Fruit fly (Drosophila melanogaster) whole organism, embryonic: ENCODE results near the gene CG13126.
A peak's percentile ranks its signal among the peaks of the same experiment; 100 is the strongest.

ENCODE experiments used
- ATbp ChIP-seq: fragments of 200-800 bp; sonication (Bioruptor generic); optimal IDR thresholded peaks from 2 replicates; lab custom pipeline; 2017; ENCODE audit warnings: missing biosample characterization, mild to moderate bottlenecking, missing genetic modification characterization, missing genetic modification reagents
- Asciz ChIP-seq: fragments of 200-800 bp; sonication (Bioruptor generic); optimal IDR thresholded peaks from 2 replicates; lab custom pipeline; 2017; ENCODE audit warnings: missing biosample characterization, mild to moderate bottlenecking, missing genetic modification characterization, missing genetic modification reagents
- B-H2 ChIP-seq: fragments of 200-800 bp; sonication (Bioruptor generic); optimal IDR thresholded peaks from 2 replicates; lab custom pipeline; 2018; ENCODE audit warnings: missing biosample characterization, mild to moderate bottlenecking, missing genetic modification characterization
- CG1024 ChIP-seq: fragments of 200-800 bp; sonication (Bioruptor generic); IDR thresholded peaks from 2 replicates; pipeline ENCODE4 v1.3.6; 2022; ENCODE audit warnings: missing biosample characterization, missing genetic modification characterization
- CG10267 ChIP-seq: fragments of 200-800 bp; sonication (Bioruptor generic); optimal IDR thresholded peaks from 2 replicates; lab custom pipeline; 2018; ENCODE audit warnings: missing biosample characterization, mild to moderate bottlenecking, missing genetic modification characterization, moderate library complexity
- CG10979 ChIP-seq: fragments of 200-800 bp; sonication (Bioruptor generic); optimal IDR thresholded peaks from 2 replicates; lab custom pipeline; 2018; ENCODE audit warnings: missing biosample characterization, mild to moderate bottlenecking, missing genetic modification characterization, moderate library complexity
- CG15011 ChIP-seq: fragments of 200-800 bp; sonication (Bioruptor generic); optimal IDR thresholded peaks from 3 replicates; lab custom pipeline; 2018; ENCODE audit warnings: missing biosample characterization, mild to moderate bottlenecking, missing genetic modification characterization
- CG15073 ChIP-seq: fragments of 200-800 bp; sonication (Bioruptor generic); optimal IDR thresholded peaks from 2 replicates; lab custom pipeline; 2016; ENCODE audit warnings: missing biosample characterization, missing genetic modification characterization
- CG15696 ChIP-seq: fragments of 200-800 bp; sonication (Bioruptor generic); optimal IDR thresholded peaks from 2 replicates; lab custom pipeline; 2019; ENCODE audit warnings: missing biosample characterization, mild to moderate bottlenecking, missing genetic modification characterization, moderate library complexity
- CG16863 ChIP-seq: fragments of 200-800 bp; sonication (Bioruptor generic); optimal IDR thresholded peaks from 3 replicates; lab custom pipeline; 2016; ENCODE audit warnings: missing biosample characterization, missing genetic modification characterization
- CG17186 ChIP-seq: fragments of 200-800 bp; sonication (Bioruptor generic); optimal IDR thresholded peaks from 3 replicates; lab custom pipeline; 2017; ENCODE audit warnings: missing biosample characterization, missing genetic modification reagents, missing genetic modification characterization
- CG17328 ChIP-seq: fragments of 200-800 bp; sonication (Bioruptor generic); IDR thresholded peaks from 2 replicates; pipeline ENCODE4 v1.3.6; 2022; ENCODE audit warnings: missing biosample characterization, missing genetic modification characterization
- CG17829 ChIP-seq: fragments of 200-800 bp; optimal IDR thresholded peaks from 2 replicates; lab custom pipeline; 2019; ENCODE audit warnings: missing biosample characterization, mild to moderate bottlenecking, missing genetic modification characterization, moderate library complexity
- CG17912 ChIP-seq: fragments of 200-800 bp; sonication (Bioruptor generic); optimal IDR thresholded peaks from 2 replicates; lab custom pipeline; 2018; ENCODE audit warnings: missing biosample characterization, mild to moderate bottlenecking, missing genetic modification characterization
- CG2199 ChIP-seq: fragments of 200-800 bp; sonication (Bioruptor generic); IDR thresholded peaks from 3 replicates; pipeline ENCODE4 v1.3.6; 2022; ENCODE audit warnings: missing biosample characterization, missing genetic modification characterization
- CG31365 ChIP-seq: fragments of 200-800 bp; sonication (Bioruptor generic); optimal IDR thresholded peaks from 2 replicates; lab custom pipeline; 2018; ENCODE audit warnings: missing biosample characterization, mild to moderate bottlenecking, missing genetic modification characterization
- CG4328 ChIP-seq: fragments of 200-800 bp; sonication (Bioruptor generic); optimal IDR thresholded peaks from 3 replicates; lab custom pipeline; 2017; ENCODE audit warnings: missing biosample characterization, missing genetic modification reagents, missing genetic modification characterization
- CG43689 ChIP-seq: fragments of 200-800 bp; sonication (Bioruptor generic); IDR thresholded peaks from 2 replicates; pipeline ENCODE4 v1.3.6; 2022; ENCODE audit warnings: missing biosample characterization, missing genetic modification characterization
- CG6683 ChIP-seq: fragments of 200-800 bp; sonication (Bioruptor generic); optimal IDR thresholded peaks from 2 replicates; lab custom pipeline; 2017; ENCODE audit warnings: missing biosample characterization, mild to moderate bottlenecking, missing genetic modification characterization, missing genetic modification reagents
- CG6791 ChIP-seq: fragments of 200-800 bp; sonication (Bioruptor generic); IDR thresholded peaks from 3 replicates; pipeline ENCODE4 v1.3.6; 2022; ENCODE audit warnings: missing biosample characterization, missing genetic modification characterization; ENCODE audit not compliant: partially characterized antibody
- CG7839 ChIP-seq: fragments of 200-800 bp; sonication (Bioruptor generic); optimal IDR thresholded peaks from 3 replicates; lab custom pipeline; 2018; ENCODE audit warnings: missing biosample characterization, mild to moderate bottlenecking, missing genetic modification characterization, moderate library complexity
- CG9215 ChIP-seq: fragments of 200-800 bp; sonication (Bioruptor generic); IDR thresholded peaks from 2 replicates; pipeline ENCODE4 v1.3.6; 2022; ENCODE audit warnings: missing biosample characterization, missing genetic modification characterization
- CG9727 ChIP-seq: fragments of 200-800 bp; sonication (Bioruptor generic); optimal IDR thresholded peaks from 3 replicates; lab custom pipeline; 2017; ENCODE audit warnings: missing biosample characterization, mild to moderate bottlenecking, missing genetic modification characterization
- CG9932 ChIP-seq: fragments of 200-800 bp; sonication (Bioruptor generic); IDR thresholded peaks from 2 replicates; pipeline ENCODE4 v1.3.6; 2022; ENCODE audit warnings: missing biosample characterization, missing genetic modification characterization
- Dbx ChIP-seq: fragments of 200-800 bp; sonication (Bioruptor generic); IDR thresholded peaks from 3 replicates; pipeline ENCODE4 v1.3.6; 2022; ENCODE audit warnings: missing biosample characterization, missing genetic modification characterization
- Dll ChIP-seq: fragments of 200-800 bp; sonication (Bioruptor generic); IDR thresholded peaks from 4 replicates; pipeline ENCODE4 v1.3.6; 2022; ENCODE audit warnings: missing biosample characterization, missing genetic modification characterization; ENCODE audit not compliant: partially characterized antibody
- E2f2 ChIP-seq: fragments of 200-800 bp; sonication (Bioruptor generic); IDR thresholded peaks from 2 replicates; pipeline ENCODE4 v1.3.6; 2022; ENCODE audit warnings: missing biosample characterization, missing genetic modification characterization
- HLH3B ChIP-seq: fragments of 200-800 bp; sonication (Bioruptor generic); IDR thresholded peaks from 2 replicates; pipeline ENCODE4 v1.3.6; 2022; ENCODE audit warnings: missing biosample characterization, missing genetic modification characterization
- Hr51 ChIP-seq, 2 experiments: fragments of 200-800 bp; sonication (Bioruptor generic); optimal IDR thresholded peaks; 2 replicates in 1 of 2; 3 replicates in 1 of 2; lab custom pipeline; 2016 to 2018; ENCODE audit warnings: missing biosample characterization in 2 of 2, missing genetic modification characterization in 2 of 2, mild to moderate bottlenecking in 1 of 2, moderate library complexity in 1 of 2
- NFAT ChIP-seq: fragments of 200-800 bp; sonication (Bioruptor generic); IDR thresholded peaks from 2 replicates; pipeline ENCODE4 v1.3.6; 2022; ENCODE audit warnings: missing biosample characterization, missing genetic modification characterization
- Nf-YA ChIP-seq: fragments of 200-800 bp; sonication (Bioruptor generic); IDR thresholded peaks from 2 replicates; pipeline ENCODE4 v1.3.6; 2022; ENCODE audit warnings: missing biosample characterization, missing genetic modification characterization
- TFAM ChIP-seq: fragments of 200-800 bp; sonication (Bioruptor generic); optimal IDR thresholded peaks from 2 replicates; lab custom pipeline; 2017; ENCODE audit warnings: missing biosample characterization, missing genetic modification characterization, inconsistent platforms
- Vsx1 ChIP-seq: fragments of 200-800 bp; sonication (Bioruptor generic); optimal IDR thresholded peaks from 2 replicates; lab custom pipeline; 2017; ENCODE audit warnings: missing biosample characterization, mild to moderate bottlenecking, missing genetic modification characterization, missing genetic modification reagents
- Xbp1 ChIP-seq: fragments of 200-800 bp; sonication (Bioruptor generic); optimal IDR thresholded peaks from 3 replicates; lab custom pipeline; 2016; ENCODE audit warnings: missing biosample characterization, mild to moderate bottlenecking, missing genetic modification characterization
- abd-A ChIP-seq: fragments of 200-800 bp; sonication (Bioruptor generic); optimal IDR thresholded peaks from 3 replicates; lab custom pipeline; 2019; ENCODE audit warnings: missing biosample characterization, mild to moderate bottlenecking, missing genetic modification characterization, moderate library complexity
- ase ChIP-seq: fragments of 200-800 bp; sonication (Bioruptor generic); IDR thresholded peaks from 3 replicates; pipeline ENCODE4 v1.3.6; 2022; ENCODE audit warnings: missing biosample characterization, missing genetic modification characterization
- br ChIP-seq: fragments of >200 bp; optimal IDR thresholded peaks from 2 replicates; lab custom pipeline; 2017
- caup ChIP-seq: fragments of 200-800 bp; sonication (Bioruptor generic); optimal IDR thresholded peaks from 3 replicates; lab custom pipeline; 2017; ENCODE audit warnings: missing biosample characterization, mild to moderate bottlenecking, missing genetic modification characterization, moderate library complexity; ENCODE audit not compliant: severe bottlenecking
- dysf ChIP-seq: fragments of 200-800 bp; sonication (Bioruptor generic); IDR thresholded peaks from 3 replicates; pipeline ENCODE4 v1.3.6; 2022; ENCODE audit warnings: missing biosample characterization, missing genetic modification characterization
- fd96Cb ChIP-seq: fragments of 200-800 bp; sonication (Bioruptor generic); optimal IDR thresholded peaks from 2 replicates; lab custom pipeline; 2018; ENCODE audit warnings: missing biosample characterization, mild to moderate bottlenecking, missing genetic modification characterization, moderate library complexity
- gcm ChIP-seq: fragments of 200-800 bp; sonication (Bioruptor generic); optimal IDR thresholded peaks from 2 replicates; lab custom pipeline; 2019; ENCODE audit warnings: missing biosample characterization, mild to moderate bottlenecking, missing genetic modification characterization, moderate library complexity
- her ChIP-seq: fragments of 200-800 bp; sonication (Bioruptor generic); optimal IDR thresholded peaks from 2 replicates; lab custom pipeline; 2016; ENCODE audit warnings: missing biosample characterization, missing genetic modification characterization
- jumu ChIP-seq: fragments of 200-800 bp; sonication (Bioruptor generic); optimal IDR thresholded peaks from 3 replicates; lab custom pipeline; 2016; ENCODE audit warnings: missing biosample characterization, missing genetic modification characterization
- lab ChIP-seq: fragments of 200-800 bp; sonication (Bioruptor generic); optimal IDR thresholded peaks from 3 replicates; lab custom pipeline; 2017; ENCODE audit warnings: missing biosample characterization, missing genetic modification characterization, mild to moderate bottlenecking, moderate library complexity, missing genetic modification reagents
- oc ChIP-seq: fragments of 200-800 bp; sonication (Bioruptor generic); optimal IDR thresholded peaks from 2 replicates; lab custom pipeline; 2018; ENCODE audit warnings: missing biosample characterization, mild to moderate bottlenecking, missing genetic modification characterization, moderate library complexity
- org-1 ChIP-seq: fragments of 200-800 bp; sonication (Bioruptor generic); optimal IDR thresholded peaks from 2 replicates; lab custom pipeline; 2017; ENCODE audit warnings: missing biosample characterization, missing genetic modification characterization
- pita ChIP-seq: fragments of 200-800 bp; sonication (Bioruptor generic); optimal IDR thresholded peaks from 2 replicates; lab custom pipeline; 2017; ENCODE audit warnings: missing biosample characterization, mild to moderate bottlenecking, missing genetic modification characterization
- pzg ChIP-seq: fragments of 200-800 bp; sonication (Bioruptor generic); optimal IDR thresholded peaks from 3 replicates; lab custom pipeline; 2018; ENCODE audit warnings: missing biosample characterization, mild to moderate bottlenecking, missing genetic modification characterization, moderate library complexity
- schlank ChIP-seq: fragments of 200-800 bp; sonication (Bioruptor generic); optimal IDR thresholded peaks from 2 replicates; lab custom pipeline; 2018; ENCODE audit warnings: missing biosample characterization, mild to moderate bottlenecking, missing genetic modification characterization
- zfh2 ChIP-seq: fragments of 200-800 bp; sonication (Bioruptor generic); optimal IDR thresholded peaks from 2 replicates; lab custom pipeline; 2016; ENCODE audit warnings: missing biosample characterization, missing genetic modification characterization

CG13126 gene

DNA sequence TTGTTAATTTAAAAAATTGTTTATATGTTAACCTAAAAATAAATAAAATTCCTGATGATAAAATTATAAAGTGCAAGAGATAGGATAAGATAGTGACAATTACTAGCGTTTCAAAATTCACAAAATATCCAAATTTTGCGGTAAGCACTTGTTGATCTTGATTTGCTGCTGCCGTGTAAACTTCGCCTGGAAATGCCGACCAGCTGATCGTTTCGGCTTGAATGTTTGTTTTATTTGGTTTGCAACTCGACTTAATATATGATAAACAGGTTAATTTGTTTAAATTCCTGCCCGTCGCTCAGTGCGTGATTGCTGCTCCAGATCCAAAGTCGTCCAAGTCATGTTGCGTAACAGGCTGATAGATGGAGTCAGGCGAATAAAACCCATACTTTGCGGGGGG lies 32.6 kb downstream of the CG13126 start, which contains the start of gene CG4592 (continued):
- TF ChIP-seq lab (GFP tag; lab: Kevin White, UChicago) (peak; percentile 78), oc (tag; lab: Kevin White, UChicago) (no peak), CG9215 (GFP tag; lab: Robert Waterston, UW) (no peak), CG17912 (GFP tag; lab: Kevin White, UChicago) (no peak), pzg (GFP tag; lab: Kevin White, UChicago) (peak; percentile 35), Dbx (GFP tag; lab: Robert Waterston, UW) (peak; percentile 66; the same call in 2 of the 3 replicates), CG16863 (GFP tag; lab: Kevin White, UChicago) (peak; percentile 39), Xbp1 (peak; percentile 64), Vsx1 (GFP tag; lab: Kevin White, UChicago) (no peak), HLH3B (GFP tag; lab: Robert Waterston, UW) (peak; percentile 62; the same call in 1 of the 2 replicates), NFAT (GFP tag; lab: Robert Waterston, UW) (peak; percentile 60), abd-A (no peak), CG6791 (no peak), org-1 (no peak), Dll (GFP tag; lab: Robert Waterston, UW) (no peak), E2f2 (GFP tag; lab: Robert Waterston, UW) (peak; percentile 60), B-H2 (GFP tag; lab: Kevin White, UChicago) (peak; percentile 52), CG10267 (peak; percentile 50), TFAM (GFP tag; lab: Kevin White, UChicago) (no peak), CG43689 (no peak), dysf (peak; percentile 74), ase (GFP tag; lab: Robert Waterston, UW) (no peak), CG15073 (GFP tag; lab: Kevin White, UChicago) (no peak), CG6683 (no peak), CG31365 (tag; lab: Kevin White, UChicago) (peak; percentile 11), zfh2 (GFP tag; lab: Kevin White, UChicago) (peak; percentile 30), Hr51 (GFP tag; optimal IDR thresholded peaks at IDR 0.05; lab: Kevin White, UChicago) (no peak), CG15011 (GFP tag; lab: Kevin White, UChicago) (peak; percentile 3), CG9727 (peak; percentile 64), CG17328 (GFP tag; lab: Robert Waterston, UW) (0 out of 2 replicates have a peak, but pooled peaks have one; percentile 32), jumu (GFP tag; lab: Kevin White, UChicago) (peak; percentile 30), CG1024 (GFP tag; lab: Robert Waterston, UW) (peak; percentile 25; the same call in 1 of the 2 replicates), fd96Cb (tag; lab: Kevin White, UChicago) (peak; percentile 41), CG4328 (GFP tag; lab: Kevin White, UChicago) (peak; percentile 2), Asciz (peak; percentile 53), her (GFP tag; lab: Kevin White, UChicago) (peak; percentile 45), gcm (GFP tag; lab: Kevin White, UChicago) (no peak), CG2199 (GFP tag; lab: Robert Waterston, UW) (no peak), CG17186 (GFP tag; lab: Kevin White, UChicago) (no peak), CG10979 (tag; lab: Kevin White, UChicago) (peak; percentile 73), schlank (peak; percentile 39), caup (GFP tag; lab: Kevin White, UChicago) (peak; percentile 66), br (lab: Kevin White, UChicago) (no peak), Nf-YA (GFP tag; lab: Robert Waterston, UW) (no peak), CG7839 (tag; lab: Kevin White, UChicago) (no peak), CG17829 (tag; lab: Kevin White, UChicago) (peak; percentile 65), CG15696 (tag; lab: Kevin White, UChicago) (peak; percentile 39), ATbp (GFP tag; lab: Kevin White, UChicago) (peak; percentile 42), pita (GFP tag; lab: Kevin White, UChicago) (peak; percentile 14), CG9932 (GFP tag; lab: Robert Waterston, UW) (peak; percentile 57)
